Worm (Caenorhabditis elegans) whole organism, L4/young adult: Measurements from ENCODE around the gene Y39A3B.7.

Source experiments
- W03F9.2 ChIP-seq: fragments of 150-350 bp; optimal IDR thresholded peaks from 2 replicates; lab custom pipeline; 2014; ENCODE audit warnings: missing biosample characterization, missing genetic modification characterization
- dao-5 ChIP-seq: sonication (generic microtip); optimal IDR thresholded peaks from 2 replicates; lab custom pipeline; 2016; ENCODE audit warnings: missing genotype, missing genetic modification characterization, moderate library complexity, missing compliant biosample characterization
- him-1 ChIP-seq: sonication (generic microtip); optimal IDR thresholded peaks from 2 replicates; lab custom pipeline; 2016; ENCODE audit warnings: missing genotype, missing genetic modification reagents, missing genetic modification characterization, missing compliant biosample characterization

Y39A3B.7 gene

DNA sequence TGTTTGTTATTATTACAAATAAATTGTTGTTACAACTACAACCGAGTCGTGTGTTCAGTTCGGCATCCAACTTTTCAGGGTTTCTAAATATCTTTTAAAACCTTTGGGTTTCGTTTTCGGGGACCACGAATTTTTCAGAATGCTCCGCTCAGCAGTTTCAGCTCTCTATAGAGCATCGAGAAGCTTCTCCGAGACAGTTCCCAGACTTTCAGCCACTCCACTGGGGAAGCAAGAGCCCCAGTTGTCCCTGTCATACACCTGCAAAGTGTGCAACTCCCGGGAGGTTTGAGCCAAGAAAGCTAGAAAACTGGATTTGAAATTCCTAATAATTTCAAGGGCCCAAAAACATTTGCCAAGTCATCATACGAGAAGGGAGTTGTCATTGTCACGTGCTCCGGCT is 33.4 kb downstream of the Y39A3B.7 start, which contains the start of gene F53A3.7:
Gene F53A3.7, plus strand, starts transcription at position 139 of the 400 bp plus-strand sequence.
- no peak for TF ChIP-seq him-1 (tag; lab: Kevin White, UChicago)
- TF ChIP-seq W03F9.2: no peak
- no peak for TF ChIP-seq dao-5 (tag; lab: Kevin White, UChicago)

DNA sequence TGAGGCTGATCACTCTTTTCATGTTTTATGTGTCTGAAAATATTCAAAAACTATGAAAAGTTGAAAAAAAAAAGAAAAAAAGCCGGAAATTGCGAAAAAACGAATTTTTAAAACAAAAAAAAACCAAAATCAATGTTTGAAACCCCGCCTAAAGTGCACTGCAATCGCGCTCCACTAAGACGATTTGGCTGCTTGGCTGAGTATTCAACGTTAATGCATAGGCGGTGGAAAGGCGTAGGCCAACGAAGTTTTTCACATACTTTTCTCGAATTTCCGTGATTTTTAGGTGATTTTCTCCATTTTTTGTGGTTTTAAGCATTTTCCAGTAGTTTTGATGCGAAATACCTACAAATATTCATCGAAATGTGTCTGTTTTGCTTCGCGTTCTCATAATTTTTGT is 34.5 kb downstream of the Y39A3B.7 start, which contains the start of the genes polh-1 and rps-22:
Gene polh-1, minus strand, starts transcription at position 34 of the 400 bp plus-strand sequence.
Gene rps-22, plus strand, starts transcription at position 300 of the 400 bp plus-strand sequence.
- TF ChIP-seq dao-5 (tag; lab: Kevin White, UChicago): no peak
- TF ChIP-seq W03F9.2: peak; percentile 94

DNA sequence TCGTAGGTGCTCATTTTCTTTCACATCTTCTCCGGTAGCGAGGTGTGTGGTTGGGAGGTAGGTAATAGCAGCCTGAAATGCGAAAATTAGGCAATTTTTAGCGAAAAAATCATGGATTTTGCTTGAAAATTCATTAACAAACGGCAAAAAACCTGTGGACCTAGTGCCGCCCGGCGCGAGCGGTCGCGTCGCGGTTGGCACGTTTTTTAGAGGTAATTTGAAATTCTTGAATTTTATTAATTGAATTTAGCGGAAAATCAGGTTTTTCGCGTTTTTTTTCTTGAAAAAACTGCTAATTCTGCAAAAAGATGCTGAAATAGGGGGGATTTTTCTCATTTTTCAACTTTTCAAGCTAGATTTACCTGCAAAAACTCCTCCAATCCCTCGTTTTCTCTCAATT is 35.4 kb downstream of the Y39A3B.7 start:
- TF ChIP-seq W03F9.2: no peak
- TF ChIP-seq dao-5 (tag; lab: Kevin White, UChicago): no peak
- TF ChIP-seq him-1 (tag; lab: Kevin White, UChicago): no peak

DNA sequence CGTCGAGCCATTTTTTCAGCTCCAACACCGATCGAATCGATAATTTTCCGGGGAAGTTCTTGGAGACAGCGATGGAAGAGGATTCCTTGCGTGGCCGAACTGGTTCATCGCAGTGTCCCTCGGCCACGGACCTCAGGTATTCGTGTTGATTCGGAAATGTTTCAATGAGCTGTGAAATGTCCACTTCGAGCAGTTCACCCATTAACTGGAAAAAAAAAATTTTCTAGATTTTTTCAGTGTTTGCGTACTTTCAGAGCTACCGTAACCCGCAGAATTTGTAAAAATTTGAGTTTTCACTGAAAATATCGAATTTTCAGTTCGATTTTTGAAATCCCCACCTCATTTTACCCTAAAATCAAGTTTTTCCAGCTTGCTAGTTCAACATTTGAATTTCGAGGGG is 36.9 kb downstream of the Y39A3B.7 start:
- TF ChIP-seq W03F9.2: no peak
- no peak for TF ChIP-seq dao-5 (tag; lab: Kevin White, UChicago)
- TF ChIP-seq him-1 (tag; lab: Kevin White, UChicago): no peak

DNA sequence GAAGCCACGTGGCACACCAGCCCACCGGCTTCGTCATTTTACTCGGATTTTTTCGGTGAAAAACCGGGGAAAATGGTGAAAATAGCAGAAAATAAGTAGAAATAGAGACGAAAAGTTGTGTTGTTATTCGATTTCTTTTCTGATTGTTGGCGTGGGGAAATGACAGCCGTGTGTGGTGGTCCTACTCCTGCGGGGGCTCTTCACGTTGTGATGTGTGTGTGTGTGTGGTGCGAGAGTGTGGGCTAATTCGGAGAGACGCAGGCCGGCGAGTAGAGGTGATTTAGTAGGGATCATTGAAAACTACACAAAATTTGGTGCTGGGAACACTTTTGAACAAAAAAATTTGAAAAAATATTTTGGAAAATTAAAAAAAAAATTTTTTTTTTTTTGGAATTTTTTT is 41.3 kb downstream of the Y39A3B.7 start, which contains the start of gene F53A3.1:
Gene F53A3.1, minus strand, starts transcription at position 150 of the 400 bp plus-strand sequence.
- TF ChIP-seq him-1 (tag; lab: Kevin White, UChicago) (no peak), dao-5 (tag; lab: Kevin White, UChicago) (no peak), W03F9.2 (no peak)

DNA sequence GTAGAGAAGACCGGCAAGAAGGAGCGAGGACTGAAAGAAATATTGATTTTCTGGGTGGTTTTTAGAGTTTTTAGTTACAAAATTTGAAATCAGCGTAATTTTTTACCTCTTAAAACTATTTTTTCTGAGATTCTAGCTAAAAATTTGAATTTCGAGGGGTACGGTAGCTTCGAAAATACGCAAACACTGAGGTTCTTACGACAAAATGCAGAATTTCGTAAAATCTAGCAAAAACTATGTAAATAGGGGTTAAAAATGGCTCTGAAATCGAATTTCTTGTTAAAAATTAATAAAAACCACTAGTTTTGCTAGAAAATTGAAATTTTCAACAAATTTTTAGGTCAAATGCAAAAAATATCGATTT is 45.2 kb downstream of the Y39A3B.7 start:
- no peak for TF ChIP-seq W03F9.2
- no peak for TF ChIP-seq dao-5 (tag; lab: Kevin White, UChicago)
- TF ChIP-seq him-1 (tag; lab: Kevin White, UChicago): no peak

DNA sequence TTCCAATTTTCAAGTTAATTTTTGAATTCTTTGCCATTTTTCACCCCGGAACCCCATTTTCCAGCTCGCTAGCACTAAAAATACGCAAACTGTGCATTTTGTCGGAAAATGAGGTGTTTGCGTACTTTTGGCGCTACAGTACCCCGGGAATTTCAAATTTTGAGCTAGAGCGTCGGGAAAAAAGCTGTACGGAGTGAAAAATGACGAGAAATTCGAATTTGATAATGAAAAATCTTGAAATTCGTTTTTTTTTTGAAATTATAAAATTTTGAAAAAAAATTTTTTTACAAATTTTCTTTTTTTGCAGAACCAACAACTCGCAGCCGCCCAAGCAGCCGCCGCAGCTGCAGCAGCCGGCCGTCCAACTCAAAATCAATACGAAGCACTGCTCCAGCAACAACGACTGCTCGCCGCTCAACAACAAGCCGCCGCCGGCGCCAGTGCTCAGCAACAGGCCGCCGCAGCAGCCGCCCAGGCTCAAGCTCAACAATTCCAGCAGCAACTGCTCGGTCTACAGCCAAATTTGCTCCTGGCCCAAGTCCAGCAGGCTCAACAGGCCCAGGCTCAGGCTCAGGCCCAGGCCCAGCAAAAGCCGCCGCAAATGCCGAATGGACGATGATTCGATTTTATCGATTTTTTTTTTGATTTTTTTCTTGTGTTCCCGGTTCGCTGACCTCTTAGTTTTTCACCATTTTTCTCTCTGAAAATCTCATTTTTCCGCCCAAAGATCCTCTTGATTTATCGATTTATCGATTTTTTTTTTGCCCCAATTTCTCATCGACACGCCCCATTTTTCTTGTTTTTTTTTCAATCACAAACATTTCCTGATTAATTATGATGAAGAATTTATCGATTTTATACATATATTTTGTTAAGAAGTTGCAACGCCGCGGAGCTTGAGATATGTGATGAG is 45.8 kb downstream of the Y39A3B.7 start:
- TF ChIP-seq W03F9.2 (no peak), him-1 (tag; lab: Kevin White, UChicago) (no peak), dao-5 (tag; lab: Kevin White, UChicago) (no peak)

DNA sequence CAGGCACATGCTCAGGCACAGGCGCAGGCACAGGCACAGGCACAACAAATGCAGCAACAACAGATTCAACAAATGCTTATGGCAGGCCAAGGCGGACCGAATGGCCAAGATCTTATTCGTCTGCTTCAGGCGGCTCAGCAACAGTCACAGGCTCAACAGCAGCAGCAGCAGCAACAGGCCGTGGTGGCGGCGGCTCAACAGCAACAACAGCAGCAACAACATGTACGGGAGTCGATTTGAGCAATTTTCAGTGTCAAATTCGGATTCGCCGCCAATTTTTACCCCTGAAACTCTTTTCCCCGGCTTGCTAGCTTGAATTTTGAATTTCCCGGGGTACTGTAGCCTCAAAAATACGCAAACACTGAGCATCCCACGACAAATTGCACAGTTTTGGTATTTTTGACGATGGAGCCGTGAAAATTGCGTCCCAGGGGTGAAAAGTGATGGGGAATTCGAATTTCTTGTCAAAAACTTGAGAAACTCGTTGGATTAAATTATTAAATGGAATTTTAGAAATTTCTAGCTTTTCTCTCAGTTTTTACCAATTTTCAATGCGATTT is 46.8 kb downstream of the Y39A3B.7 start:
- TF ChIP-seq him-1 (tag; lab: Kevin White, UChicago): no peak

DNA sequence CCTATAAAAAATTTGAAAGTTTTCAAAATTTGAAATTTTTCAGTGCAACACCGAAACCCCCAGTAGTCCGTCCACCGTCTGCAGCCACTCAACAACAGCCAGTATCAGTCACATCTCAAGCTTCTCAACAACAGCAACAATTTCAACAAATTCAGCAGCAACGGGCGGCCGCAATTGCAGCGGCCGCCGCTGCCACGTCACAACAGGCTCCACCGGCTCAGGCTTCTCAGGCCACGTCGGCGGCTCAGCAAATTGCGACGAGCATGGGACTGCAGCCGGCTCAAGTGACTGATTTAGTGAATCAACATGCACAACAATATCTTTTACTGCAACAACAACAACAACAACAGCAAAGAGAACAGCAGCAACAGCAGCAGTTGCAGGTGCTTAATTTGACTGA is 50.6 kb downstream of the Y39A3B.7 start:
- no peak for TF ChIP-seq W03F9.2
- no peak for TF ChIP-seq him-1 (tag; lab: Kevin White, UChicago)
